Fruit fly (Drosophila melanogaster) whole organism, embryonic: ENCODE results near the gene CG5687.

ENCODE experiments used
- grau ChIP-seq: fragments of 200-800 bp; optimal IDR thresholded peaks from 3 replicates; lab custom pipeline; 2019; ENCODE audit warnings: missing biosample characterization, mild to moderate bottlenecking, missing genetic modification characterization, moderate library complexity
- mam ChIP-seq: fragments of 200-800 bp; sonication (Bioruptor generic); optimal IDR thresholded peaks from 3 replicates; lab custom pipeline; 2016; ENCODE audit warnings: missing biosample characterization, missing genetic modification characterization

DNA sequence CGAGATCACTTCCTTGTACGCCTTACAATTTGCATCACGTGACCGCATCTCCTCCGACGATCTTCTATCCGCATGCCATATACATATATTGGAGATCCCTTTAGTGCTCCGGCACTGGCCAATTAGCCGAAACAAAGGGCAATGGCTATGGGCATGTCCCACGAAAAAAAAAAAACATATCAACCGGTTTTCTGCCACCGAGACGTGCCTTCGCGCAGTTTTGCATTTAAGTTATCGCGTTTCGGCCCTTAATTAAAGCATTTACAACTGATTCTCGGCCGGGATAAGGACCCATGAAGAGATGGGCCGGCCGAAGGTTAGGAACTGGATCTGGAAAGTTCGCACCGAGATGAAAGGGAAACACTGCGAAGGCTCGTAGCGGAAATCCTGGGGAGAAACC is 39.3 kb downstream of the CG5687 start:
- no peak for TF ChIP-seq mam (GFP tag; lab: Kevin White, UChicago)
- no peak for TF ChIP-seq grau (tag; lab: Kevin White, UChicago)
